Fruit fly (Drosophila melanogaster) whole organism, prepupa: ENCODE measurements around the gene SdicC.
"Not testable (repeated sequence)": the region's sequence is repeated elsewhere in the genome, so short reads cannot be mapped to it uniquely, and the experiment has no call there.

Source experiments
- CG34406 ChIP-seq: fragments of 200-800 bp; sonication (Bioruptor generic); optimal IDR thresholded peaks from 3 replicates; lab custom pipeline; 2016; ENCODE audit warnings: missing biosample characterization, missing genetic modification characterization
- CG6792 ChIP-seq: fragments of 200-800 bp; sonication (Bioruptor generic); optimal IDR thresholded peaks from 3 replicates; lab custom pipeline; 2016; ENCODE audit warnings: missing biosample characterization, missing genetic modification characterization
- CG6808 ChIP-seq: fragments of 200-800 bp; sonication (Bioruptor generic); optimal IDR thresholded peaks from 3 replicates; lab custom pipeline; 2017; ENCODE audit warnings: missing biosample characterization, missing genetic modification characterization, mild to moderate bottlenecking, moderate library complexity, missing genetic modification reagents
- Eip75B ChIP-seq: fragments of 200-800 bp; sonication (Bioruptor generic); optimal IDR thresholded peaks from 3 replicates; lab custom pipeline; 2016; ENCODE audit warnings: missing biosample characterization, missing genetic modification characterization
- Hr38 ChIP-seq: sonication (Bioruptor generic); optimal IDR thresholded peaks from 2 replicates; lab custom pipeline; 2016; ENCODE audit warnings: missing biosample characterization, missing genetic modification characterization
- Hr4 ChIP-seq: fragments of 200-800 bp; sonication (Bioruptor generic); optimal IDR thresholded peaks from 3 replicates; lab custom pipeline; 2016; ENCODE audit warnings: missing biosample characterization, missing genetic modification characterization
- Lpt ChIP-seq: fragments of 200-800 bp; sonication (Bioruptor generic); optimal IDR thresholded peaks from 3 replicates; lab custom pipeline; 2016; ENCODE audit warnings: missing biosample characterization, missing genetic modification characterization

DNA sequence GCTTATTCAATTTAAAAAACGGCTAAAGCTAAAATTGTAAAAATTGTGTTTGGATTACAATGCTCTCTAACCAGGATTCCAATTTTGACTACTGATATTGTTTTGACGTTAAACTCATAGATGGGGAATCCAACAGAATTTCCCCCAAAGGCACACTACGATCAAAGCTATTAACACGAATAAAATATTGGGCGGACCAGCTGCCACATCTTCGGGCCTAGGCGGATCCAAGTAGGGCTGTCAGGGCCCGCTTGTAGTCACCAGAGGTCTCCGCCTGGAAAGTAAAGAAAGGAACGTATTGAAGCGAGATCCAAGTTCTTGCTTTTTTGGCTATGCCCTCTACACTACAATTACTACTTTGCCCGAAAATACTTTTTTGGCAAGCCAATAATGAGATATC lies 7.9 kb upstream of the SdicC start, which contains the start of gene Sdic4:
- not testable (repeated sequence) for TF ChIP-seq Lpt; Hr38; Eip75B (GFP tag; lab: Kevin White, UChicago); Hr4; CG6792; CG34406 (GFP tag; lab: Kevin White, UChicago); CG6808
